Worm (Caenorhabditis elegans) whole organism, L2 larva: Measurements from ENCODE around the gene czw-1.

ENCODE experiments used
- fos-1 ChIP-seq: fragments of 150-350 bp; optimal IDR thresholded peaks from 2 replicates; lab custom pipeline; 2014; ENCODE audit warnings: missing biosample characterization, missing genetic modification characterization
- gmeb-1 ChIP-seq: fragments of 150-350 bp; optimal IDR thresholded peaks from 2 replicates; lab custom pipeline; 2014; ENCODE audit warnings: missing biosample characterization, missing genetic modification characterization
- mab-5 ChIP-seq: fragments of 150-350 bp; optimal IDR thresholded peaks from 2 replicates; lab custom pipeline; 2014; ENCODE audit warnings: missing biosample characterization, missing genetic modification characterization
- mbf-1 ChIP-seq: sonication (generic microtip); optimal IDR thresholded peaks from 2 replicates; lab custom pipeline; 2017; ENCODE audit warnings: missing biosample characterization, missing genetic modification characterization
- nhr-12 ChIP-seq: fragments of 150-350 bp; optimal IDR thresholded peaks from 2 replicates; lab custom pipeline; 2014; ENCODE audit warnings: missing biosample characterization, missing genetic modification characterization
- nhr-23 ChIP-seq: fragments of 150-350 bp; optimal IDR thresholded peaks from 2 replicates; lab custom pipeline; 2014; ENCODE audit warnings: missing biosample characterization, missing genetic modification reagents, missing genetic modification characterization
- snpc-4 ChIP-seq: fragments of 150-350 bp; optimal IDR thresholded peaks from 2 replicates; lab custom pipeline; 2014; ENCODE audit warnings: missing biosample characterization, missing genetic modification characterization

ce11 chrIV:7977452-7977940 is 30.9 kb upstream of the czw-1 start, which contains the start of gene ora-1:
- TF ChIP-seq mbf-1 (no peak), fos-1 (tag; lab: Kevin White, UChicago) (no peak), mab-5 (no peak), snpc-4 (tag; lab: Kevin White, UChicago) (no peak), gmeb-1 (tag; lab: Kevin White, UChicago) (no peak), nhr-23 (tag; lab: Kevin White, UChicago) (no peak), nhr-12 (no peak)
